Fruit fly (Drosophila melanogaster) whole organism, embryonic: ENCODE data around the gene Drsl1.

ENCODE experiments used
- B-H2 ChIP-seq: fragments of 200-800 bp; sonication (Bioruptor generic); optimal IDR thresholded peaks from 2 replicates; lab custom pipeline; 2018; ENCODE audit warnings: missing biosample characterization, mild to moderate bottlenecking, missing genetic modification characterization
- CG10321 ChIP-seq: fragments of 200-800 bp; sonication (Bioruptor generic); IDR thresholded peaks from 2 replicates; pipeline ENCODE4 v1.3.6; 2022; ENCODE audit warnings: missing biosample characterization, missing genetic modification characterization
- CG10654 ChIP-seq: fragments of 200-800 bp; sonication (Bioruptor generic); optimal IDR thresholded peaks from 2 replicates; lab custom pipeline; 2016; ENCODE audit warnings: missing biosample characterization, missing genetic modification characterization
- CG13624 ChIP-seq: fragments of 200-800 bp; sonication (Bioruptor generic); optimal IDR thresholded peaks from 2 replicates; lab custom pipeline; 2016; ENCODE audit warnings: missing biosample characterization, missing genetic modification characterization
- CG17328 ChIP-seq: fragments of 200-800 bp; sonication (Bioruptor generic); IDR thresholded peaks from 2 replicates; pipeline ENCODE4 v1.3.6; 2022; ENCODE audit warnings: missing biosample characterization, missing genetic modification characterization
- CG18011 ChIP-seq: fragments of 200-800 bp; sonication (Bioruptor generic); optimal IDR thresholded peaks from 2 replicates; lab custom pipeline; 2017; ENCODE audit warnings: missing biosample characterization, missing genetic modification characterization, mild to moderate bottlenecking, moderate library complexity, missing genotype
- CG30403 ChIP-seq: fragments of 200-800 bp; sonication (Bioruptor generic); optimal IDR thresholded peaks from 3 replicates; lab custom pipeline; 2016; ENCODE audit warnings: missing biosample characterization, missing genetic modification characterization
- CG34224 ChIP-seq: fragments of 200-800 bp; sonication (Bioruptor generic); IDR thresholded peaks from 3 replicates; pipeline ENCODE4 v1.3.6; 2022; ENCODE audit warnings: missing biosample characterization, missing genetic modification characterization; ENCODE audit not compliant: partially characterized antibody
- CG4360 ChIP-seq: fragments of 200-800 bp; sonication (Bioruptor generic); IDR thresholded peaks from 2 replicates; pipeline ENCODE4 v1.3.6; 2022; ENCODE audit warnings: missing biosample characterization, missing genetic modification characterization
- CG43689 ChIP-seq: fragments of 200-800 bp; sonication (Bioruptor generic); IDR thresholded peaks from 2 replicates; pipeline ENCODE4 v1.3.6; 2022; ENCODE audit warnings: missing biosample characterization, missing genetic modification characterization
- CG4424 ChIP-seq: fragments of 200-800 bp; sonication (Bioruptor generic); optimal IDR thresholded peaks from 3 replicates; lab custom pipeline; 2016; ENCODE audit warnings: missing biosample characterization, missing genetic modification characterization
- CG4854 ChIP-seq: fragments of 200-800 bp; sonication (Bioruptor generic); optimal IDR thresholded peaks from 2 replicates; lab custom pipeline; 2016; ENCODE audit warnings: missing biosample characterization, missing genetic modification characterization, inconsistent platforms
- CG6272 ChIP-seq: fragments of 200-800 bp; sonication (Bioruptor generic); IDR thresholded peaks from 2 replicates; pipeline ENCODE4 v1.3.6; 2022; ENCODE audit warnings: missing biosample characterization, missing genetic modification characterization
- CG7786 ChIP-seq: fragments of 200-800 bp; sonication (Bioruptor generic); optimal IDR thresholded peaks from 2 replicates; lab custom pipeline; 2016; ENCODE audit warnings: missing biosample characterization, missing genetic modification characterization
- CG9797 ChIP-seq: fragments of 200-800 bp; sonication (Bioruptor generic); optimal IDR thresholded peaks from 3 replicates; lab custom pipeline; 2018; ENCODE audit warnings: missing biosample characterization, mild to moderate bottlenecking, missing genetic modification characterization
- ERR ChIP-seq: fragments of 200-800 bp; sonication (Bioruptor generic); optimal IDR thresholded peaks from 2 replicates; lab custom pipeline; 2016; ENCODE audit warnings: missing biosample characterization, missing genetic modification characterization
- HmgZ ChIP-seq: fragments of 200-800 bp; sonication (Bioruptor generic); optimal IDR thresholded peaks from 2 replicates; lab custom pipeline; 2018; ENCODE audit warnings: missing biosample characterization, mild to moderate bottlenecking, missing genetic modification characterization
- Max ChIP-seq: fragments of 200-800 bp; sonication (Bioruptor generic); optimal IDR thresholded peaks from 2 replicates; lab custom pipeline; 2016; ENCODE audit warnings: missing biosample characterization, mild to moderate bottlenecking, missing genetic modification characterization
- Nf-YC ChIP-seq: fragments of 200-800 bp; optimal IDR thresholded peaks from 3 replicates; lab custom pipeline; 2019; ENCODE audit warnings: missing biosample characterization, mild to moderate bottlenecking, missing genetic modification characterization, moderate library complexity
- Rx ChIP-seq: fragments of 200-800 bp; sonication (Bioruptor generic); IDR thresholded peaks from 2 replicates; pipeline ENCODE4 v1.3.6; 2022; ENCODE audit warnings: missing biosample characterization, missing genetic modification characterization
- Sry-β ChIP-seq: fragments of 200-800 bp; sonication (Bioruptor generic); optimal IDR thresholded peaks from 2 replicates; lab custom pipeline; 2018; ENCODE audit warnings: missing biosample characterization, mild to moderate bottlenecking, missing genetic modification characterization, moderate library complexity
- aop ChIP-seq: fragments of 200-800 bp; sonication (Bioruptor generic); IDR thresholded peaks from 2 replicates; pipeline ENCODE4 v1.3.6; 2022; ENCODE audit warnings: missing biosample characterization, missing genetic modification characterization
- ara ChIP-seq: fragments of 200-800 bp; sonication (Bioruptor generic); IDR thresholded peaks from 2 replicates; pipeline ENCODE4 v1.3.6; 2022; ENCODE audit warnings: missing biosample characterization, missing genetic modification characterization
- chif ChIP-seq, 2 experiments: fragments of 200-800 bp; sonication (Bioruptor generic); optimal IDR thresholded peaks; 3 replicates each; lab custom pipeline; 2016; ENCODE audit warnings: missing biosample characterization in 2 of 2, missing genetic modification characterization in 2 of 2
- crol ChIP-seq: fragments of 200-800 bp; sonication (Bioruptor generic); IDR thresholded peaks from 2 replicates; pipeline ENCODE4 v1.3.6; 2022; ENCODE audit warnings: missing biosample characterization, missing genetic modification characterization
- dan ChIP-seq: fragments of 200-800 bp; sonication (Bioruptor generic); IDR thresholded peaks from 2 replicates; pipeline ENCODE4 v1.3.6; 2022; ENCODE audit warnings: missing biosample characterization, missing genetic modification characterization
- dati ChIP-seq: fragments of 200-800 bp; sonication (Bioruptor generic); IDR thresholded peaks from 2 replicates; pipeline ENCODE4 v1.3.6; 2022; ENCODE audit warnings: missing biosample characterization, missing genetic modification characterization
- fru ChIP-seq: fragments of >200 bp; optimal IDR thresholded peaks from 2 replicates; lab custom pipeline; 2017
- gem ChIP-seq: fragments of 200-800 bp; sonication (Bioruptor generic); optimal IDR thresholded peaks from 2 replicates; lab custom pipeline; 2019; ENCODE audit warnings: missing biosample characterization, mild to moderate bottlenecking, missing genetic modification characterization, moderate library complexity
- gfzf ChIP-seq: fragments of 200-800 bp; sonication (Bioruptor generic); optimal IDR thresholded peaks from 2 replicates; lab custom pipeline; 2016; ENCODE audit warnings: missing biosample characterization, mild to moderate bottlenecking, missing genetic modification characterization, moderate library complexity
- hkb ChIP-seq, 2 experiments: fragments of 200-800 bp in 1 of 2; fragments of >200 bp in 1 of 2; sonication (Bioruptor generic) in 1 of 2; IDR thresholded peaks in 1 of 2; optimal IDR thresholded peaks in 1 of 2; 2 replicates each; pipeline versions ENCODE4 v1.3.6 to Lab custom; 2017 to 2022; ENCODE audit warnings: missing biosample characterization in 1 of 2, missing genetic modification characterization in 1 of 2
- jing ChIP-seq: fragments of 200-800 bp; sonication (Bioruptor generic); optimal IDR thresholded peaks from 2 replicates; lab custom pipeline; 2018; ENCODE audit warnings: missing biosample characterization, mild to moderate bottlenecking, missing genetic modification characterization
- jumu ChIP-seq: fragments of 200-800 bp; sonication (Bioruptor generic); optimal IDR thresholded peaks from 3 replicates; lab custom pipeline; 2016; ENCODE audit warnings: missing biosample characterization, missing genetic modification characterization
- knrl ChIP-seq: fragments of 200-800 bp; sonication (Bioruptor generic); IDR thresholded peaks from 3 replicates; pipeline ENCODE4 v1.3.6; 2022; ENCODE audit warnings: missing biosample characterization, missing genetic modification characterization; ENCODE audit not compliant: partially characterized antibody
- lbe ChIP-seq: fragments of 200-800 bp; sonication (Bioruptor generic); optimal IDR thresholded peaks from 2 replicates; lab custom pipeline; 2016; ENCODE audit warnings: missing biosample characterization, mild to moderate bottlenecking, missing genetic modification characterization
- lov ChIP-seq, 2 experiments: fragments of 200-800 bp in 1 of 2; fragments of >200 bp in 1 of 2; sonication (Bioruptor generic) in 1 of 2; IDR thresholded peaks in 1 of 2; optimal IDR thresholded peaks in 1 of 2; 2 replicates in 1 of 2; 3 replicates in 1 of 2; pipeline versions ENCODE4 v1.3.6 to Lab custom; 2017 to 2022; ENCODE audit warnings: missing biosample characterization in 1 of 2, missing genetic modification characterization in 1 of 2
- nau ChIP-seq: fragments of 200-800 bp; sonication (Bioruptor generic); optimal IDR thresholded peaks from 3 replicates; lab custom pipeline; 2017; ENCODE audit warnings: missing biosample characterization, mild to moderate bottlenecking, missing genetic modification characterization, missing genetic modification reagents
- otp ChIP-seq: fragments of 200-800 bp; sonication (Bioruptor generic); IDR thresholded peaks from 3 replicates; pipeline ENCODE4, ENCODE4 v1.3.6; 2022; ENCODE audit warnings: missing biosample characterization, missing genetic modification characterization
- peb ChIP-seq: fragments of 200-800 bp; sonication (Bioruptor generic); IDR thresholded peaks from 2 replicates; pipeline ENCODE4 v1.3.6; 2022; ENCODE audit warnings: missing biosample characterization, missing genetic modification characterization
- pfk ChIP-seq: fragments of 200-800 bp; sonication (Bioruptor generic); optimal IDR thresholded peaks from 2 replicates; lab custom pipeline; 2018; ENCODE audit warnings: missing biosample characterization, mild to moderate bottlenecking, missing genetic modification characterization, moderate library complexity
- psq ChIP-seq: fragments of 200-800 bp; sonication (Bioruptor generic); optimal IDR thresholded peaks from 2 replicates; lab custom pipeline; 2017; ENCODE audit warnings: missing biosample characterization, missing genetic modification characterization
- repo ChIP-seq: fragments of 200-800 bp; sonication (Bioruptor generic); optimal IDR thresholded peaks from 2 replicates; lab custom pipeline; 2016; ENCODE audit warnings: missing biosample characterization, missing genetic modification characterization
- sens ChIP-seq: fragments of 200-800 bp; sonication (Bioruptor generic); peaks from one replicate; lab custom pipeline; 2016; ENCODE audit warnings: missing biosample characterization, missing genetic modification characterization
- seq ChIP-seq: fragments of 200-800 bp; sonication (Bioruptor generic); IDR thresholded peaks from 2 replicates; pipeline ENCODE4 v1.3.6; 2022; ENCODE audit warnings: missing biosample characterization, missing genetic modification characterization
- slbo ChIP-seq: fragments of 200-800 bp; sonication (Bioruptor generic); IDR thresholded peaks from 2 replicates; pipeline ENCODE4 v1.3.6; 2022; ENCODE audit warnings: missing biosample characterization, missing genetic modification characterization
- slou ChIP-seq: fragments of 200-800 bp; sonication (Bioruptor generic); optimal IDR thresholded peaks from 3 replicates; lab custom pipeline; 2016; ENCODE audit warnings: missing biosample characterization, missing genetic modification characterization
- trem ChIP-seq: fragments of 200-800 bp; optimal IDR thresholded peaks from 3 replicates; lab custom pipeline; 2019; ENCODE audit warnings: missing biosample characterization, mild to moderate bottlenecking, missing genetic modification characterization, moderate library complexity
- tup ChIP-seq: fragments of 200-800 bp; sonication (Bioruptor generic); optimal IDR thresholded peaks from 2 replicates; lab custom pipeline; 2016; ENCODE audit warnings: missing biosample characterization, mild to moderate bottlenecking, missing genetic modification characterization, moderate library complexity
- twi ChIP-seq: fragments of 200-800 bp; optimal IDR thresholded peaks from 2 replicates; lab custom pipeline; 2019; ENCODE audit warnings: missing biosample characterization, mild to moderate bottlenecking, missing genetic modification characterization, moderate library complexity
- usp ChIP-seq: fragments of >200 bp; optimal IDR thresholded peaks from 2 replicates; lab custom pipeline; 2017; ENCODE audit warnings: missing biosample characterization, missing genetic modification characterization

The Drsl1 gene

DNA sequence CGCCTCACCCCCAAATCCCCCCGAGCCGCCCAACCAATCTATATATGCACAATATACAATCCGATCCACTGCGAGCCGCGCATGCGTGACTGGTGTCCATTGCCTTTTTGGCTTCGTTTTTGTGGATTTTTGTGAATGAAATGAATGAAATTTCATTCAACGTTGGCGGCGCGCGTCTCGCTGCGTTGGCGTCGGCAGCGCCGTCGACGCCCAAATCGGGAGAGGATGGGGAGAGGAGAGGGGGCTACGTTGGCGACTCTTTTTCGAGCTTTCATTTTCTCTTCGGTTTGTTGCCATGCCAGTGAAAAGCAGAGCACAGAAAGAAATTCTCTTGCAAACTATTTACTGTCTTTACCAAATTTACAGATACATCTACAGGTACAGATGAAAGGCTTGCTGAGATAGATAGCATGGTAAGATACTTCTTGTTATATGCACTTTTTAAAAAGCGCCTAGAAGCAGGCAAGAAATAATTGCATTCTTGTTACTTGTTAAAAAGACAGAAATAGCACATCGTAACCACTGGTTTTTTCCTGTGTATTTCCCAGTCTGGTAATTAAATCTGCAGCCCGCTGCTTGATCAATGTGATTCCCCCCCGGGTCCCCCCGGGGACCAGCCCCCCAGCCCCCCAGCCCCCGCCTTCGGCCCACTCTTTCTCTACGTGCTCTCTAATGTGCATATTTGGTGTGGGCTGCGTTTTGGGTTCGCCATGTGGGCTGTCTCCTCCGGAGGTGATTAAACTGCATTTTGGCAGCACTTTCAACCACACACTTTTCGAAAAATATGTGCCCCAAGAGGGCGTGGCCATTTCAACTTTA lies 44.8 kb upstream of the Drsl1 start (continued):
- TF ChIP-seq aop (GFP tag; lab: Robert Waterston, UW) (no peak), ara (GFP tag; lab: Robert Waterston, UW) (no peak), seq (GFP tag; lab: Robert Waterston, UW) (0 out of 2 replicates have a peak, but pooled peaks have one; percentile 18), sens (GFP tag; lab: Kevin White, UChicago) (peak; percentile 89), Nf-YC (peak; percentile 13), CG10321 (GFP tag; lab: Robert Waterston, UW) (no peak), HmgZ (no peak), B-H2 (GFP tag; lab: Kevin White, UChicago) (no peak), knrl (GFP tag; lab: Robert Waterston, UW) (no peak), slou (GFP tag; lab: Kevin White, UChicago) (no peak), CG7786 (GFP tag; lab: Kevin White, UChicago) (no peak), CG4424 (GFP tag; lab: Kevin White, UChicago) (peak; percentile 52), CG4360 (GFP tag; lab: Robert Waterston, UW) (no peak), jing (peak; percentile 37), pfk (GFP tag; lab: Kevin White, UChicago) (no peak), jumu (GFP tag; lab: Kevin White, UChicago) (no peak), CG9797 (no peak), CG34224 (GFP tag; lab: Robert Waterston, UW) (no peak), CG30403 (no peak), usp (GFP tag; lab: Kevin White, UChicago) (no peak), dati (no peak), slbo (no peak), CG13624 (no peak), CG10654 (peak; percentile 19), CG4854 (no peak), ERR (GFP tag; lab: Kevin White, UChicago) (no peak), Max (GFP tag; lab: Kevin White, UChicago) (no peak), Sry-β (GFP tag; lab: Kevin White, UChicago) (no peak), lbe (GFP tag; lab: Kevin White, UChicago) (no peak), nau (GFP tag; lab: Kevin White, UChicago) (peak; percentile 53), otp (GFP tag; lab: Robert Waterston, UW) (no peak), trem (tag; lab: Kevin White, UChicago) (peak; percentile 22), crol (peak; percentile 89), CG18011 (no peak), CG17328 (GFP tag; lab: Robert Waterston, UW) (peak; percentile 29), gfzf (GFP tag; lab: Kevin White, UChicago) (no peak), dan (GFP tag; lab: Robert Waterston, UW) (no peak), repo (GFP tag; lab: Kevin White, UChicago) (peak; percentile 16), fru (lab: Kevin White, UChicago) (no peak), peb (no peak), chif (GFP tag; optimal IDR thresholded peaks at IDR 0.05; lab: Kevin White, UChicago) (peak in 1 of 2 experiments; percentile 38), hkb (optimal IDR thresholded peaks at IDR 0.05; lab: Kevin White, UChicago) (no peak), hkb (GFP tag; IDR thresholded peaks at IDR 0.05; lab: Robert Waterston, UW) (no peak), CG43689 (no peak), lov (optimal IDR thresholded peaks at IDR 0.05; lab: Kevin White, UChicago) (no peak), lov (GFP tag; IDR thresholded peaks at IDR 0.05; lab: Robert Waterston, UW) (no peak), twi (tag; lab: Kevin White, UChicago) (peak; percentile 5), psq (GFP tag; lab: Kevin White, UChicago) (no peak), Rx (GFP tag; lab: Robert Waterston, UW) (0 out of 2 replicates have a peak, but pooled peaks have one; percentile 29), tup (GFP tag; lab: Kevin White, UChicago) (no peak), CG6272 (GFP tag; lab: Robert Waterston, UW) (no peak), gem (tag; lab: Kevin White, UChicago) (peak; percentile 59)
